Worm (Caenorhabditis elegans) whole organism, L1 larva: ENCODE results near the gene F59B10.5.

Experiments
- C04F5.9 ChIP-seq: sonication (generic microtip); optimal IDR thresholded peaks from 2 replicates; lab custom pipeline; 2016; ENCODE audit warnings: missing genetic modification characterization, missing compliant biosample characterization
- C34B4.2 ChIP-seq: sonication (generic microtip); optimal IDR thresholded peaks from 2 replicates; lab custom pipeline; 2017; ENCODE audit warnings: mild to moderate bottlenecking, missing genetic modification characterization, missing compliant biosample characterization
- Y116A8C.19 ChIP-seq: sonication (generic microtip); optimal IDR thresholded peaks from 2 replicates; lab custom pipeline; 2016; ENCODE audit warnings: missing compliant biosample characterization, missing genetic modification characterization, borderline replicate concordance
- ama-1 ChIP-seq: fragments of 150-350 bp; optimal IDR thresholded peaks from 2 replicates; lab custom pipeline; 2014
- ceh-8 ChIP-seq: fragments of 200-800 bp; sonication (Bioruptor generic); optimal IDR thresholded peaks from 2 replicates; lab custom pipeline; 2018; ENCODE audit warnings: mild to moderate bottlenecking, missing genetic modification characterization, moderate library complexity, missing compliant biosample characterization
- ceh-82 ChIP-seq, 3 experiments: fragments of 150-350 bp in 1 of 3; sonication (generic microtip) in 2 of 3; optimal IDR thresholded peaks; 2 replicates each; lab custom pipeline; 2014 to 2017; ENCODE audit warnings: missing biosample characterization in 3 of 3, missing genetic modification characterization in 3 of 3
- ces-1 ChIP-seq: fragments of 150-350 bp; optimal IDR thresholded peaks from 2 replicates; lab custom pipeline; 2014; ENCODE audit warnings: missing biosample characterization, missing genetic modification reagents, missing genetic modification characterization
- efl-1 ChIP-seq, 4 experiments: fragments of 150-350 bp; optimal IDR thresholded peaks in 3 of 4; peaks in 1 of 4; 1 replicate in 1 of 4; 2 replicates in 3 of 4; lab custom pipeline; 2014; ENCODE audit warnings: missing biosample characterization in 2 of 4, missing genetic modification characterization in 2 of 4, missing genetic modification reagents in 2 of 4
- efl-3 ChIP-seq: fragments of 200-800 bp; sonication (Bioruptor generic); optimal IDR thresholded peaks from 2 replicates; lab custom pipeline; 2018; ENCODE audit warnings: mild to moderate bottlenecking, missing genetic modification characterization, missing compliant biosample characterization
- elt-2 ChIP-seq: sonication (generic microtip); optimal IDR thresholded peaks from 2 replicates; lab custom pipeline; 2016; ENCODE audit warnings: missing genetic modification characterization, mild to moderate bottlenecking, inconsistent platforms, missing compliant biosample characterization, missing genetic modification reagents
- ets-5 ChIP-seq: fragments of 200-800 bp; sonication (Bioruptor generic); IDR thresholded peaks from 2 replicates; pipeline ENCODE4 v1.3.6; 2022; ENCODE audit warnings: missing genetic modification characterization, missing compliant biosample characterization
- hlh-17 ChIP-seq: fragments of 200-800 bp; sonication (Bioruptor generic); optimal IDR thresholded peaks from 2 replicates; lab custom pipeline; 2018; ENCODE audit warnings: missing genetic modification characterization, mild to moderate bottlenecking, missing compliant biosample characterization, moderate library complexity, borderline replicate concordance
- hlh-4 ChIP-seq: sonication (generic microtip); optimal IDR thresholded peaks from 2 replicates; lab custom pipeline; 2016; ENCODE audit warnings: mild to moderate bottlenecking, missing genetic modification characterization, missing compliant biosample characterization
- irx-1 ChIP-seq: sonication (generic microtip); optimal IDR thresholded peaks from 2 replicates; lab custom pipeline; 2016; ENCODE audit warnings: missing genetic modification characterization, missing compliant biosample characterization
- isw-1 ChIP-seq: fragments of 200-800 bp; sonication (Bioruptor generic); IDR thresholded peaks from 2 replicates; pipeline ENCODE4 v1.3.6; 2022; ENCODE audit warnings: missing genetic modification characterization, missing compliant biosample characterization
- lin-13 ChIP-seq: fragments of 150-350 bp; optimal IDR thresholded peaks from 2 replicates; lab custom pipeline; 2014; ENCODE audit warnings: missing biosample characterization, missing genetic modification reagents, missing genetic modification characterization
- lin-35 ChIP-seq, 2 experiments: fragments of 150-350 bp; optimal IDR thresholded peaks; 2 replicates each; lab custom pipeline; 2014; ENCODE audit warnings: missing biosample characterization in 2 of 2, missing genetic modification characterization in 2 of 2, missing genetic modification reagents in 2 of 2
- lir-3 ChIP-seq: sonication (generic microtip); optimal IDR thresholded peaks from 2 replicates; lab custom pipeline; 2016; ENCODE audit warnings: mild to moderate bottlenecking, missing genetic modification characterization, moderate library complexity, missing compliant biosample characterization; ENCODE audit not compliant: poor library complexity
- mdl-1 ChIP-seq, 2 experiments: fragments of 150-350 bp; optimal IDR thresholded peaks; 2 replicates each; lab custom pipeline; 2014 to 2017; ENCODE audit warnings: missing biosample characterization in 2 of 2, missing genetic modification characterization in 2 of 2, inconsistent platforms in 1 of 2
- nhr-11 ChIP-seq: fragments of 150-350 bp; optimal IDR thresholded peaks from 2 replicates; lab custom pipeline; 2014; ENCODE audit warnings: missing biosample characterization, missing genetic modification characterization
- nhr-12 ChIP-seq: sonication (generic microtip); optimal IDR thresholded peaks from 2 replicates; lab custom pipeline; 2017; ENCODE audit warnings: missing biosample characterization, missing genetic modification characterization
- nhr-20 ChIP-seq: sonication (generic microtip); optimal IDR thresholded peaks from 2 replicates; lab custom pipeline; 2016; ENCODE audit warnings: mild to moderate bottlenecking, missing genetic modification characterization, missing compliant biosample characterization
- nhr-71 ChIP-seq: sonication (generic microtip); optimal IDR thresholded peaks from 2 replicates; lab custom pipeline; 2016; ENCODE audit warnings: mild to moderate bottlenecking, missing genetic modification characterization, moderate library complexity, missing compliant biosample characterization
- nhr-76 ChIP-seq: sonication (generic microtip); optimal IDR thresholded peaks from 2 replicates; lab custom pipeline; 2017; ENCODE audit warnings: missing biosample characterization, missing genetic modification characterization
- nhr-77 ChIP-seq: fragments of 150-350 bp; optimal IDR thresholded peaks from 2 replicates; lab custom pipeline; 2014; ENCODE audit warnings: missing biosample characterization, missing genetic modification characterization
- nhr-84 ChIP-seq: sonication (generic microtip); optimal IDR thresholded peaks from 2 replicates; lab custom pipeline; 2017; ENCODE audit warnings: missing biosample characterization, missing genetic modification characterization
- nhr-90 ChIP-seq: sonication (generic microtip); optimal IDR thresholded peaks from 2 replicates; lab custom pipeline; 2016; ENCODE audit warnings: mild to moderate bottlenecking, missing genetic modification characterization, missing compliant biosample characterization; ENCODE audit not compliant: poor library complexity
- pag-3 ChIP-seq: sonication (generic microtip); optimal IDR thresholded peaks from 2 replicates; lab custom pipeline; 2017; ENCODE audit warnings: missing genetic modification characterization, mild to moderate bottlenecking, missing compliant biosample characterization, antibody characterized with exemption, borderline replicate concordance; ENCODE audit not compliant: insufficient read depth
- snpc-4 ChIP-seq: fragments of 150-350 bp; optimal IDR thresholded peaks from 2 replicates; lab custom pipeline; 2014; ENCODE audit warnings: missing biosample characterization, missing genetic modification characterization
- sox-4 ChIP-seq: sonication (generic microtip); optimal IDR thresholded peaks from 2 replicates; lab custom pipeline; 2016; ENCODE audit warnings: missing genetic modification characterization, missing compliant biosample characterization
- sptf-1 ChIP-seq: fragments of 150-350 bp; optimal IDR thresholded peaks from 2 replicates; lab custom pipeline; 2014; ENCODE audit warnings: missing biosample characterization, missing genetic modification characterization
- sup-37 ChIP-seq: fragments of 200-800 bp; sonication (Bioruptor generic); optimal IDR thresholded peaks from 2 replicates; lab custom pipeline; 2018; ENCODE audit warnings: mild to moderate bottlenecking, missing genetic modification characterization, missing compliant biosample characterization
- swsn-7 ChIP-seq: sonication (generic microtip); optimal IDR thresholded peaks from 2 replicates; lab custom pipeline; 2016; ENCODE audit warnings: missing genetic modification characterization, missing compliant biosample characterization
- unc-130 ChIP-seq: fragments of 150-350 bp; optimal IDR thresholded peaks from 2 replicates; lab custom pipeline; 2017; ENCODE audit warnings: missing biosample characterization, missing genetic modification characterization, inconsistent platforms
- unc-62 ChIP-seq: fragments of 150-350 bp; optimal IDR thresholded peaks from 2 replicates; lab custom pipeline; 2014; ENCODE audit warnings: missing biosample characterization, missing genetic modification reagents, missing genetic modification characterization

F59B10.5 gene

DNA sequence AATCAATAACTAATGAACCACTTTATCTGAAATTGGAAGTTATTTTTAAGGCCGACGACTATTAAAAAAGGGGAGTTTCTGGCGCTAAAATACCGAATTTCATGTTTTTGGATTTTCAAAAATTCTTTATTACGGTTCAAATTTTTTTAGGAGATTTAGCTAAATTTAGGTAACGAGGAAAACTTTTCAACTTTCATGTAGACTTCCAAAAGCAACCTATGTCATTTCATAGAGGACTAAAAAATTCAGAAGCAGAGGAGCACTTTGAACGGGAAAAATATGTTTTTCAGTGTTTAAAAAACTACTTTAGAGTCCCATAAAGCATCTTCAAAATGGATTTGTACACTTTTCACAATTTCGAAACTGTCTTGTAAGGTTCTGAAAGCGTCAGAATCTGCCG, 10.1 kb downstream of the F59B10.5 start:
- TF ChIP-seq swsn-7 (tag; lab: Kevin White, UChicago) (no peak), lin-35 (GFP tag; optimal IDR thresholded peaks at IDR 0.05; lab: Kevin White, UChicago) (no peak), nhr-11 (tag; lab: Kevin White, UChicago) (no peak), sptf-1 (tag; lab: Kevin White, UChicago) (no peak), nhr-12 (tag; lab: Kevin White, UChicago) (no peak), nhr-90 (tag; lab: Kevin White, UChicago) (no peak), mdl-1 (tag; optimal IDR thresholded peaks at IDR 0.05; lab: Kevin White, UChicago) (no peak), lir-3 (tag; lab: Kevin White, UChicago) (no peak), ces-1 (GFP tag; lab: Kevin White, UChicago) (no peak), hlh-4 (tag; lab: Kevin White, UChicago) (no peak), nhr-84 (tag; lab: Kevin White, UChicago) (no peak), unc-62 (GFP tag; lab: Kevin White, UChicago) (no peak), nhr-20 (no peak), efl-3 (GFP tag; lab: Kevin White, UChicago) (no peak), sup-37 (GFP tag; lab: Kevin White, UChicago) (no peak), isw-1 (GFP tag; lab: Robert Waterston, UW) (no peak), ceh-82 (tag; optimal IDR thresholded peaks at IDR 0.05; lab: Kevin White, UChicago) (no peak), snpc-4 (tag; lab: Kevin White, UChicago) (no peak), elt-2 (tag; lab: Kevin White, UChicago) (no peak)

DNA sequence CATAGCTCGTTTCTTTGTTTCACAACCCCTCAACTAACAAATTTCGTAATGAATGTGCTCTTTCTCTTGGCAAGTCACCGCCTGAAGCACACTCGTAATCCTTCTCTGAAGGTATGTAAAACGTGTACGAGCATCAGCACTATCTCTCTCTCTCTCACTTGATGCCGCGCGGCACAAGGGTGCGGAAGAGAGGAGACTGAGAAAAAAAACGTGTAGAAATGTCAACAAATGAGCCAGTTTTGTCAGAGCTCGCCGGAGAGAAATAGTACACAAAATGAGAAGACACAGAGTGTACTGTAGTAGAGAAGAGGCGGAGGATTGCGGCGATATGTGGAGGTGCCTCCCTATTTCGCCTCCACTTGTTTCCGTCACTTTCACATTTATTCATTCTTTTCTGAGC, 13.2 kb downstream of the F59B10.5 start, which contains the start of gene F59B10.3:
Gene F59B10.3, plus strand, starts transcription at position 301 of the 400 bp plus-strand sequence.
- TF ChIP-seq C04F5.9, result no peak
- TF ChIP-seq unc-130 (tag; lab: Kevin White, UChicago), result no peak
- no peak for TF ChIP-seq sup-37 (GFP tag; lab: Kevin White, UChicago)
- TF ChIP-seq nhr-84 (tag; lab: Kevin White, UChicago), result no peak
- TF ChIP-seq lir-3 (tag; lab: Kevin White, UChicago), result no peak
- no peak for TF ChIP-seq irx-1
- no peak for TF ChIP-seq hlh-17 (GFP tag; lab: Kevin White, UChicago)
- TF ChIP-seq ama-1, result no peak
- no peak for TF ChIP-seq sox-4 (tag; lab: Kevin White, UChicago)
- TF ChIP-seq ets-5 (GFP tag; lab: Robert Waterston, UW), result no peak
- no peak for TF ChIP-seq C34B4.2 (tag; lab: Kevin White, UChicago)
- no peak for TF ChIP-seq efl-3 (GFP tag; lab: Kevin White, UChicago)

DNA sequence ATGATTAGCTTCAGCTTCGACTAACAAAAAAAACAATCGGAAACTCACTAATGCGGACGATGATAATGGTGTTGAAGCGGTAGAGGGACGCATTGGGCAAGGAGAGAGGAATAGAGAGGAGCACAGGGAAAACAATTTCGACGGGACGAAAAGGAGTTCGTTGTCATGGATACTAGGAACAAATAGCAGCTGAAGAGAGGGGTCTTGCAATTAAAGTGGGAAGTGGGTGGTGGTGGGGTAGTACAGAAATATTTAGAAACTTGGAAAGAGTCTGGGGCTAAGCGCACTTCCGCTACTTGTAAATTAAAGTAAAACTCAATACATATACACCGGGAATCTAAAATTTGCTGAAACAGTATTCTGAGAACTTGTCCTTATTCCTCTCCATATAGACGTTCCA, 13.7 kb downstream of the F59B10.5 start, which contains the start of gene F59B10.2:
Gene F59B10.2, minus strand, starts transcription at position 101 of the 400 bp plus-strand sequence.
- TF ChIP-seq efl-1 (optimal IDR thresholded peaks at IDR 0.05; lab: Kevin White, UChicago) (no peak), efl-1 (GFP tag; optimal IDR thresholded peaks at IDR 0.05 in 1 of 2; lab: Kevin White, UChicago) (peak in 1 of 2 experiments; percentile 52), Y116A8C.19 (tag; lab: Kevin White, UChicago) (no peak)

ce11 chrII:10507906-10508305, 15.6 kb downstream of the F59B10.5 start:
- no peak for TF ChIP-seq lir-3 (tag; lab: Kevin White, UChicago)
- no peak for TF ChIP-seq ets-5 (GFP tag; lab: Robert Waterston, UW)
- TF ChIP-seq pag-3 (tag; lab: Kevin White, UChicago), result no peak
- TF ChIP-seq isw-1 (GFP tag; lab: Robert Waterston, UW), result no peak
- no peak for TF ChIP-seq nhr-90 (tag; lab: Kevin White, UChicago)
- no peak for TF ChIP-seq lin-13 (GFP tag; lab: Kevin White, UChicago)
- TF ChIP-seq nhr-76 (tag; lab: Kevin White, UChicago), result no peak
- TF ChIP-seq ceh-8 (GFP tag; lab: Kevin White, UChicago), result no peak
- no peak for TF ChIP-seq hlh-17 (GFP tag; lab: Kevin White, UChicago)
- no peak for TF ChIP-seq Y116A8C.19 (tag; lab: Kevin White, UChicago)
- TF ChIP-seq unc-62 (GFP tag; lab: Kevin White, UChicago), result no peak
- TF ChIP-seq nhr-77, result no peak
- no peak for TF ChIP-seq nhr-71 (tag; lab: Kevin White, UChicago)
